Worm (Caenorhabditis elegans): ENCODE data around the gene mgl-3.
"Not testable (repeated sequence)": the region's sequence is repeated elsewhere in the genome, so short reads cannot be mapped to it uniquely, and the experiment has no call there.

Gene mgl-3

ce11 chrIV:5411120-5411519 is 27.7 kb upstream of the mgl-3 start, which contains the start of gene ZK616.65:
TSS of gene ZK616.65 (minus strand) at chrIV:5411220.
- TF ChIP-seq unc-120 (tag; optimal IDR thresholded peaks at IDR 0.05; ENCODE audit: poor library complexity, severe bottlenecking) (no peak), flh-1 (GFP tag; optimal IDR thresholded peaks at IDR 0.05) (no peak), sem-2 (GFP tag; optimal IDR thresholded peaks at IDR 0.05) (no peak), ceh-39 (tag; optimal IDR thresholded peaks at IDR 0.05) (no peak), mep-1 (tag; optimal IDR thresholded peaks at IDR 0.05) (no peak), hlh-1 (tag; optimal IDR thresholded peaks at IDR 0.05) (no peak), pha-4 (tag; optimal IDR thresholded peaks at IDR 0.05) (no peak), mls-2 (tag; optimal IDR thresholded peaks at IDR 0.05) (no peak), lin-32 (GFP tag; optimal IDR thresholded peaks at IDR 0.05) (no peak), elt-1 (tag; optimal IDR thresholded peaks at IDR 0.05; ENCODE audit: borderline replicate concordance, insufficient read depth) (no peak), ces-1 (GFP tag; optimal IDR thresholded peaks at IDR 0.05) (no peak), snpc-4 (tag; optimal IDR thresholded peaks at IDR 0.05) (no peak), ceh-83 (GFP tag; optimal IDR thresholded peaks at IDR 0.05) (no peak), nhr-2 (tag; optimal IDR thresholded peaks at IDR 0.05) (no peak), lsy-2 (tag; optimal IDR thresholded peaks at IDR 0.05) (no peak)

- TF ChIP-seq sem-2 (GFP tag; optimal IDR thresholded peaks at IDR 0.05) (no peak), pha-4 (tag; optimal IDR thresholded peaks at IDR 0.05) (no peak)
Observed at ce11 chrIV:5411641-5412337, 27.0 kb upstream of the mgl-3 start, which contains the start of gene ZK616.8. TSS of gene ZK616.8 (minus strand) at chrIV:5412193.

- TF ChIP-seq ceh-39 (tag; optimal IDR thresholded peaks at IDR 0.05) (no peak), sem-2 (GFP tag; optimal IDR thresholded peaks at IDR 0.05) (no peak), sptf-1 (tag; optimal IDR thresholded peaks at IDR 0.05) (no peak), ceh-83 (GFP tag; optimal IDR thresholded peaks at IDR 0.05) (no peak), lin-32 (GFP tag; optimal IDR thresholded peaks at IDR 0.05) (no peak), lin-13 (tag; optimal IDR thresholded peaks at IDR 0.05) (no peak), tbx-8 (GFP tag; optimal IDR thresholded peaks at IDR 0.05) (no peak), unc-62 (GFP tag; optimal IDR thresholded peaks at IDR 0.05) (no peak), M03D4.4 (tag; optimal IDR thresholded peaks at IDR 0.05) (no peak)
Observed at ce11 chrIV:5415696-5416095, 23.1 kb upstream of the mgl-3 start, which contains the start of gene spp-7. TSS of gene spp-7 (minus strand) at chrIV:5415796.

ce11 chrIV:5419122-5419521 is 19.7 kb upstream of the mgl-3 start, which contains the start of gene ehn-3:
TSS of gene ehn-3 (minus strand) at chrIV:5419222.
- TF ChIP-seq cnd-1 (tag; optimal IDR thresholded peaks at IDR 0.05), result no peak

ce11 chrIV:5452667-5453066 is 13.9 kb downstream of the mgl-3 start, which contains the start of gene Y4C6A.4:
TSS of gene Y4C6A.4 (plus strand) at chrIV:5452967.
- TF ChIP-seq ztf-11 (tag; optimal IDR thresholded peaks at IDR 0.05), result no peak
- TF ChIP-seq mep-1 (tag; optimal IDR thresholded peaks at IDR 0.05), result no peak
- no peak for TF ChIP-seq ham-2 (GFP tag; optimal IDR thresholded peaks at IDR 0.05)
- no peak for TF ChIP-seq sptf-1 (tag; optimal IDR thresholded peaks at IDR 0.05)
- TF ChIP-seq ceh-39 (tag; optimal IDR thresholded peaks at IDR 0.05), result no peak
- TF ChIP-seq ceh-83 (GFP tag; optimal IDR thresholded peaks at IDR 0.05), result no peak
- TF ChIP-seq blmp-1 (tag; optimal IDR thresholded peaks at IDR 0.05), result no peak
- no peak for TF ChIP-seq elt-1 (tag; optimal IDR thresholded peaks at IDR 0.05; ENCODE audit: borderline replicate concordance, insufficient read depth)
- TF ChIP-seq flh-1 (GFP tag; optimal IDR thresholded peaks at IDR 0.05), result no peak
- no peak for TF ChIP-seq nhr-2 (tag; optimal IDR thresholded peaks at IDR 0.05)
- no peak for TF ChIP-seq lsy-2 (tag; optimal IDR thresholded peaks at IDR 0.05)
- TF ChIP-seq cnd-1 (tag; optimal IDR thresholded peaks at IDR 0.05), result no peak
- no peak for TF ChIP-seq nhr-12 (tag; optimal IDR thresholded peaks at IDR 0.05)
- no peak for TF ChIP-seq elt-3 (tag; optimal IDR thresholded peaks at IDR 0.05)
- no peak for TF ChIP-seq nhr-237 (tag; optimal IDR thresholded peaks at IDR 0.05)
- no peak for TF ChIP-seq snpc-4 (tag; optimal IDR thresholded peaks at IDR 0.05)

ce11 chrIV:5455999-5456398 is 17.2 kb downstream of the mgl-3 start, which contains the start of gene Y4C6A.3:
TSS of gene Y4C6A.3 (minus strand) at chrIV:5456099.
- TF ChIP-seq mep-1 (tag; optimal IDR thresholded peaks at IDR 0.05); ceh-39 (tag; optimal IDR thresholded peaks at IDR 0.05); unc-62 (GFP tag; optimal IDR thresholded peaks at IDR 0.05): not testable (repeated sequence)
